Worm (Caenorhabditis elegans) whole organism, L1 larva: ENCODE measurements around the gene R74.2.

Source experiments
- C16A3.4 ChIP-seq: fragments of 150-350 bp; optimal IDR thresholded peaks from 2 replicates; lab custom pipeline; 2014; ENCODE audit warnings: missing biosample characterization, missing genetic modification characterization
- F16B12.6 ChIP-seq: fragments of 150-350 bp; optimal IDR thresholded peaks from 2 replicates; lab custom pipeline; 2014; ENCODE audit warnings: missing biosample characterization, missing genetic modification characterization
- Y116A8C.19 ChIP-seq: sonication (generic microtip); optimal IDR thresholded peaks from 2 replicates; lab custom pipeline; 2016; ENCODE audit warnings: missing compliant biosample characterization, missing genetic modification characterization, borderline replicate concordance
- alr-1 ChIP-seq: fragments of 200-800 bp; sonication (Bioruptor generic); optimal IDR thresholded peaks from 2 replicates; lab custom pipeline; 2018; ENCODE audit warnings: borderline replicate concordance, mild to moderate bottlenecking, missing genetic modification characterization, missing compliant biosample characterization
- blmp-1 ChIP-seq: fragments of 150-350 bp; optimal IDR thresholded peaks from 2 replicates; lab custom pipeline; 2014; ENCODE audit warnings: missing biosample characterization, missing genetic modification characterization
- ceh-63 ChIP-seq: fragments of 200-800 bp; sonication (Bioruptor generic); optimal IDR thresholded peaks from 2 replicates; lab custom pipeline; 2018; ENCODE audit warnings: mild to moderate bottlenecking, missing genetic modification characterization, missing compliant biosample characterization
- ceh-8 ChIP-seq: fragments of 200-800 bp; sonication (Bioruptor generic); optimal IDR thresholded peaks from 2 replicates; lab custom pipeline; 2018; ENCODE audit warnings: mild to moderate bottlenecking, missing genetic modification characterization, moderate library complexity, missing compliant biosample characterization
- ceh-82 ChIP-seq, 3 experiments: fragments of 150-350 bp in 1 of 3; sonication (generic microtip) in 2 of 3; optimal IDR thresholded peaks; 2 replicates each; lab custom pipeline; 2014 to 2017; ENCODE audit warnings: missing biosample characterization in 3 of 3, missing genetic modification characterization in 3 of 3
- ceh-90 ChIP-seq: sonication (generic microtip); optimal IDR thresholded peaks from 2 replicates; lab custom pipeline; 2016; ENCODE audit warnings: missing genetic modification characterization, missing compliant biosample characterization
- ces-1 ChIP-seq: fragments of 150-350 bp; optimal IDR thresholded peaks from 2 replicates; lab custom pipeline; 2014; ENCODE audit warnings: missing biosample characterization, missing genetic modification reagents, missing genetic modification characterization
- dsc-1 ChIP-seq: sonication (generic microtip); optimal IDR thresholded peaks from 2 replicates; lab custom pipeline; 2016; ENCODE audit warnings: mild to moderate bottlenecking, missing genetic modification characterization, missing compliant biosample characterization
- efl-1 ChIP-seq, 4 experiments: fragments of 150-350 bp; optimal IDR thresholded peaks in 3 of 4; peaks in 1 of 4; 1 replicate in 1 of 4; 2 replicates in 3 of 4; lab custom pipeline; 2014; ENCODE audit warnings: missing biosample characterization in 2 of 4, missing genetic modification characterization in 2 of 4, missing genetic modification reagents in 2 of 4
- efl-3 ChIP-seq: fragments of 200-800 bp; sonication (Bioruptor generic); optimal IDR thresholded peaks from 2 replicates; lab custom pipeline; 2018; ENCODE audit warnings: mild to moderate bottlenecking, missing genetic modification characterization, missing compliant biosample characterization
- egl-13 ChIP-seq: sonication (generic microtip); optimal IDR thresholded peaks from 2 replicates; lab custom pipeline; 2016; ENCODE audit warnings: missing genotype, missing genetic modification reagents, missing genetic modification characterization, missing compliant biosample characterization
- egl-27 ChIP-seq, 2 experiments: fragments of 150-350 bp in 1 of 2; sonication (generic microtip); optimal IDR thresholded peaks; 3 replicates each; lab custom pipeline; 2017 to 2018; ENCODE audit warnings: missing biosample characterization in 2 of 2, missing genetic modification characterization in 2 of 2, missing genetic modification reagents in 2 of 2
- elt-3 ChIP-seq, 6 experiments: fragments of 150-350 bp in 1 of 6; sonication (generic microtip); optimal IDR thresholded peaks; 2 replicates each; lab custom pipeline; 2017 to 2018; ENCODE audit warnings: missing biosample characterization in 6 of 6, missing genetic modification characterization in 6 of 6, inconsistent platforms in 1 of 6
- fkh-10 ChIP-seq: sonication (generic microtip); optimal IDR thresholded peaks from 2 replicates; lab custom pipeline; 2017; ENCODE audit warnings: missing biosample characterization, missing genetic modification reagents, missing genetic modification characterization
- fkh-4 ChIP-seq: sonication (generic microtip); optimal IDR thresholded peaks from 2 replicates; lab custom pipeline; 2016; ENCODE audit warnings: missing compliant biosample characterization, missing genetic modification characterization, borderline replicate concordance
- fos-1 ChIP-seq: fragments of 150-350 bp; optimal IDR thresholded peaks from 2 replicates; lab custom pipeline; 2014; ENCODE audit warnings: missing biosample characterization, missing genetic modification characterization
- grh-1 ChIP-seq: fragments of 200-800 bp; sonication (Bioruptor generic); IDR thresholded peaks from 2 replicates; pipeline ENCODE4 v1.3.6; 2022; ENCODE audit warnings: missing genetic modification reagents, missing genetic modification characterization, missing compliant biosample characterization
- hlh-4 ChIP-seq: sonication (generic microtip); optimal IDR thresholded peaks from 2 replicates; lab custom pipeline; 2016; ENCODE audit warnings: mild to moderate bottlenecking, missing genetic modification characterization, missing compliant biosample characterization
- hpl-2 ChIP-seq: fragments of 150-350 bp; optimal IDR thresholded peaks from 2 replicates; lab custom pipeline; 2014; ENCODE audit warnings: missing biosample characterization, missing genetic modification reagents, missing genetic modification characterization
- irx-1 ChIP-seq: sonication (generic microtip); optimal IDR thresholded peaks from 2 replicates; lab custom pipeline; 2016; ENCODE audit warnings: missing genetic modification characterization, missing compliant biosample characterization
- isw-1 ChIP-seq: fragments of 200-800 bp; sonication (Bioruptor generic); IDR thresholded peaks from 2 replicates; pipeline ENCODE4 v1.3.6; 2022; ENCODE audit warnings: missing genetic modification characterization, missing compliant biosample characterization
- lin-14 ChIP-seq: fragments of 200-800 bp; sonication (Bioruptor generic); optimal IDR thresholded peaks from 2 replicates; lab custom pipeline; 2018; ENCODE audit warnings: mild to moderate bottlenecking, missing genetic modification characterization, moderate library complexity, missing compliant biosample characterization
- lin-15B ChIP-seq: fragments of 150-350 bp; sonication (generic microtip); optimal IDR thresholded peaks from 3 replicates; lab custom pipeline; 2014; ENCODE audit warnings: missing biosample characterization, missing genetic modification characterization
- lin-35 ChIP-seq, 2 experiments: fragments of 150-350 bp; optimal IDR thresholded peaks; 2 replicates each; lab custom pipeline; 2014; ENCODE audit warnings: missing biosample characterization in 2 of 2, missing genetic modification characterization in 2 of 2, missing genetic modification reagents in 2 of 2
- lin-39 ChIP-seq: fragments of 150-350 bp; optimal IDR thresholded peaks from 2 replicates; lab custom pipeline; 2014; ENCODE audit warnings: missing biosample characterization, missing genetic modification reagents, missing genetic modification characterization
- lsy-2 ChIP-seq, 2 experiments: fragments of 150-350 bp; optimal IDR thresholded peaks; 2 replicates each; lab custom pipeline; 2014; ENCODE audit warnings: missing biosample characterization in 2 of 2, missing genetic modification characterization in 2 of 2
- mab-9 ChIP-seq: fragments of 200-800 bp; sonication (Bioruptor generic); IDR thresholded peaks from 2 replicates; pipeline ENCODE4 v1.3.6; 2022; ENCODE audit warnings: missing genetic modification reagents, missing genetic modification characterization, missing compliant biosample characterization
- mdl-1 ChIP-seq, 2 experiments: fragments of 150-350 bp; optimal IDR thresholded peaks; 2 replicates each; lab custom pipeline; 2014 to 2017; ENCODE audit warnings: missing biosample characterization in 2 of 2, missing genetic modification characterization in 2 of 2, inconsistent platforms in 1 of 2
- mep-1 ChIP-seq: fragments of 150-350 bp; optimal IDR thresholded peaks from 2 replicates; lab custom pipeline; 2014; ENCODE audit warnings: missing biosample characterization, missing genetic modification characterization
- nhr-19 ChIP-seq: fragments of 200-800 bp; sonication (Bioruptor generic); conservative IDR thresholded peaks from 2 replicates; pipeline ENCODE4 v1.3.6; 2022; ENCODE audit warnings: missing genetic modification characterization, missing compliant biosample characterization
- nhr-20 ChIP-seq: sonication (generic microtip); optimal IDR thresholded peaks from 2 replicates; lab custom pipeline; 2016; ENCODE audit warnings: mild to moderate bottlenecking, missing genetic modification characterization, missing compliant biosample characterization
- nhr-28 ChIP-seq: fragments of 150-350 bp; optimal IDR thresholded peaks from 2 replicates; lab custom pipeline; 2014; ENCODE audit warnings: missing biosample characterization, missing genetic modification characterization
- nhr-76 ChIP-seq: sonication (generic microtip); optimal IDR thresholded peaks from 2 replicates; lab custom pipeline; 2017; ENCODE audit warnings: missing biosample characterization, missing genetic modification characterization
- nhr-77 ChIP-seq: fragments of 150-350 bp; optimal IDR thresholded peaks from 2 replicates; lab custom pipeline; 2014; ENCODE audit warnings: missing biosample characterization, missing genetic modification characterization
- pag-3 ChIP-seq: sonication (generic microtip); optimal IDR thresholded peaks from 2 replicates; lab custom pipeline; 2017; ENCODE audit warnings: missing genetic modification characterization, mild to moderate bottlenecking, missing compliant biosample characterization, antibody characterized with exemption, borderline replicate concordance; ENCODE audit not compliant: insufficient read depth
- pqm-1 ChIP-seq: sonication (generic microtip); optimal IDR thresholded peaks from 3 replicates; lab custom pipeline; 2017; ENCODE audit warnings: missing biosample characterization, missing genetic modification characterization
- rnt-1 ChIP-seq: sonication (generic microtip); optimal IDR thresholded peaks from 2 replicates; lab custom pipeline; 2016; ENCODE audit warnings: mild to moderate bottlenecking, missing genetic modification characterization, moderate library complexity, missing compliant biosample characterization
- skn-1 ChIP-seq: fragments of 150-350 bp; optimal IDR thresholded peaks from 2 replicates; lab custom pipeline; 2014; ENCODE audit warnings: missing biosample characterization, missing genetic modification characterization
- snu-23 ChIP-seq: sonication (generic microtip); optimal IDR thresholded peaks from 2 replicates; lab custom pipeline; 2016; ENCODE audit warnings: missing genetic modification characterization, missing compliant biosample characterization
- sox-4 ChIP-seq: sonication (generic microtip); optimal IDR thresholded peaks from 2 replicates; lab custom pipeline; 2016; ENCODE audit warnings: missing genetic modification characterization, missing compliant biosample characterization
- sup-37 ChIP-seq: fragments of 200-800 bp; sonication (Bioruptor generic); optimal IDR thresholded peaks from 2 replicates; lab custom pipeline; 2018; ENCODE audit warnings: mild to moderate bottlenecking, missing genetic modification characterization, missing compliant biosample characterization
- unc-130 ChIP-seq: fragments of 150-350 bp; optimal IDR thresholded peaks from 2 replicates; lab custom pipeline; 2017; ENCODE audit warnings: missing biosample characterization, missing genetic modification characterization, inconsistent platforms
- unc-86 ChIP-seq: sonication (generic microtip); optimal IDR thresholded peaks from 2 replicates; lab custom pipeline; 2016; ENCODE audit warnings: missing genetic modification characterization, missing compliant biosample characterization
- zag-1 ChIP-seq: fragments of 150-350 bp; optimal IDR thresholded peaks from 2 replicates; lab custom pipeline; 2014; ENCODE audit warnings: missing biosample characterization, missing genetic modification characterization
- zip-4 ChIP-seq: fragments of 200-800 bp; sonication (Bioruptor generic); optimal IDR thresholded peaks from 2 replicates; lab custom pipeline; 2018; ENCODE audit warnings: mild to moderate bottlenecking, missing genetic modification characterization, moderate library complexity, missing compliant biosample characterization

The R74.2 gene

DNA sequence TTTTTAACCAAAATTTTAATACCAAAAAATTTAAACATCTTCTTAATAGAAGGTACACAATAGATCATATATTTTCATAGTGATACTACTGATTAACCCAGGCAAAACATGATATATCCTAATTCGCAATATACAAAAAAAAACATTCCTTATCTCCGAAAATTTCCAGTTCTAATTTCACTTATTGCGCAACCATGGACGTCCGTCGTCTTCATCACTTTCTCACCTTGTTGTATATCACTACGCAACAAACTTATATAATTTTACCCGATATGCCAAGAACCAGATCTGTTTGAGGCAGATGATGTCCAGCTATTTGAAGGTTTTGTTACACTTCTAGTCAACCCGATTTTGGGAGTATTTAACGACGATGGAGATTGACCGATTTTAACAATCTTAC is at the start of gene R74.2:
Gene R74.2 (plus strand): TSS at position 316 of the 400 bp plus-strand sequence.
- no peak for TF ChIP-seq lin-15B (tag; lab: Kevin White, UChicago)
- TF ChIP-seq blmp-1, result peak; percentile 98

DNA sequence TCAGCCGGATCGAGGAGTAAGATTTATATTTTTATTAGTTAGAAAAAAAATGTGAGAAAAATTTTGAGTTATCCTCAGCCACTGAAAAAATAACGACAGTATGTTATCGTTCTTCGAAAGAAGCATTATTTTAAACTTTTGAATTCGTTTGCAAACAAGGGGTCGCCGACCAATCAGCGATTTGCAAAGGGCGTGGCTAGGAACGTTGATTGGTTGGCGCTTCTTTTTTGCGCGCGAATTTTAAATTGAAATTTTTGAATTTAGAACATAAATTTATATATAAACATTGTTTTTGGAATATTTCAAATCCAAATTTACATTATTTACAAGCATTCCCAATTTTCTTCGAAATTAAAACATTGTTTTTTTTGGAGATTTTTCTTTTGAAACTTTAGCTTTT is 44.8 kb upstream of the R74.2 start:
- TF ChIP-seq dsc-1 (tag; lab: Kevin White, UChicago) (no peak), efl-1 (optimal IDR thresholded peaks at IDR 0.05; lab: Kevin White, UChicago) (no peak), efl-1 (GFP tag; optimal IDR thresholded peaks at IDR 0.05 in 1 of 2; lab: Kevin White, UChicago) (peak in 1 of 2 experiments; percentile 15)

DNA sequence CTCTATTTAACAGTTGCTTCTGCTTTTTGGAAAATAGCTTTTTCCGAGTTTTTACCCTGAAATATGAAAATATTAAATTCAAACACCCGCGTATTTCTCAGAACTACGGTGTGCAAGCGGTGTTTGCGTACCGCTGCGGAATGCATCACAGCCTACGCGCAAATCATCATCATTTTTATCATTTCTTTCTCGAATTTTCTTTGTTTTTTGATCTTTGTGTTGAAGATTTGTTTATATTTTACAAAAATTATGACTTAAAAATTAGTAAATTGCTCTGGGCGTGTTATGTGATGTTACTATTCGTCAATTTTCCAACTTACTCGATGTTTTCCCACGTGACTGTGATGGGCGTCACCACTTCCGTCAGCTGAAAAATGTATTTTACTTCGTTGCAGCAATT is 37.0 kb upstream of the R74.2 start:
- peak; percentile 74 for TF ChIP-seq isw-1 (GFP tag; lab: Robert Waterston, UW)
- TF ChIP-seq ces-1 (GFP tag; lab: Kevin White, UChicago), result no peak
- no peak for TF ChIP-seq egl-13
- TF ChIP-seq nhr-19 (GFP tag; lab: Robert Waterston, UW), result peak; percentile 81
- TF ChIP-seq pqm-1, result no peak
- TF ChIP-seq zag-1 (tag; lab: Kevin White, UChicago), result no peak
- TF ChIP-seq ceh-90 (tag; lab: Kevin White, UChicago), result no peak
- TF ChIP-seq F16B12.6, result peak; percentile 97
- peak; percentile 70 for TF ChIP-seq skn-1 (tag; lab: Kevin White, UChicago)
- no peak for TF ChIP-seq efl-3 (GFP tag; lab: Kevin White, UChicago)
- peak; percentile 35; the same call in 1 of the 2 replicates for TF ChIP-seq grh-1
- TF ChIP-seq lin-14, result peak; percentile 78
- TF ChIP-seq irx-1 (tag; lab: Kevin White, UChicago), result peak; percentile 66
- TF ChIP-seq ceh-63 (GFP tag; lab: Kevin White, UChicago), result no peak
- TF ChIP-seq unc-86 (tag; lab: Kevin White, UChicago), result peak; percentile 50
- TF ChIP-seq fos-1 (tag; lab: Kevin White, UChicago), result peak; percentile 45
- TF ChIP-seq rnt-1, result peak; percentile 76
- TF ChIP-seq fkh-4 (tag; lab: Kevin White, UChicago), result no peak
- no peak for TF ChIP-seq Y116A8C.19 (tag; lab: Kevin White, UChicago)
- TF ChIP-seq elt-3 (tag; optimal IDR thresholded peaks at IDR 0.05; lab: Kevin White, UChicago), result peak in 3 of 6 experiments; percentile 4 to 70 (median 39)
- peak; percentile 92 for TF ChIP-seq mep-1
- peak; percentile 27 for TF ChIP-seq lin-39
- no peak for TF ChIP-seq sup-37 (GFP tag; lab: Kevin White, UChicago)
- TF ChIP-seq C16A3.4 (tag; lab: Kevin White, UChicago), result peak; percentile 76
- peak; percentile 29 for TF ChIP-seq sox-4
- no peak for TF ChIP-seq egl-27 (tag; optimal IDR thresholded peaks at IDR 0.05; lab: Kevin White, UChicago)
- peak; percentile 22 for TF ChIP-seq fkh-10 (GFP tag; lab: Kevin White, UChicago)
- no peak for TF ChIP-seq alr-1
- no peak for TF ChIP-seq nhr-28 (tag; lab: Kevin White, UChicago)
- TF ChIP-seq unc-130 (tag; lab: Kevin White, UChicago), result peak; percentile 89
- TF ChIP-seq ceh-8 (GFP tag; lab: Kevin White, UChicago), result no peak
- peak; percentile 33 to 79 (median 37) for TF ChIP-seq ceh-82 (tag; optimal IDR thresholded peaks at IDR 0.05; lab: Kevin White, UChicago)
- peak; percentile 87 for TF ChIP-seq nhr-20 (tag; lab: Kevin White, UChicago)
- TF ChIP-seq lsy-2 (tag; optimal IDR thresholded peaks at IDR 0.05; lab: Kevin White, UChicago), result peak; percentile 98 to 99
- TF ChIP-seq nhr-77, result peak; percentile 15
- TF ChIP-seq pag-3 (tag; lab: Kevin White, UChicago), result no peak
- TF ChIP-seq nhr-76, result no peak
- no peak for TF ChIP-seq hlh-4 (tag; lab: Kevin White, UChicago)
- no peak for TF ChIP-seq hpl-2 (GFP tag; lab: Kevin White, UChicago)
- TF ChIP-seq zip-4 (GFP tag; lab: Kevin White, UChicago), result peak; percentile 12
- TF ChIP-seq lin-35 (GFP tag; optimal IDR thresholded peaks at IDR 0.05; lab: Kevin White, UChicago), result peak; percentile 99
- TF ChIP-seq mdl-1 (tag; optimal IDR thresholded peaks at IDR 0.05; lab: Kevin White, UChicago), result peak in 1 of 2 experiments; percentile 67
- TF ChIP-seq mab-9 (GFP tag; lab: Robert Waterston, UW), result no peak
- TF ChIP-seq snu-23 (GFP tag; lab: Kevin White, UChicago), result peak; percentile 91
